Worm (Caenorhabditis elegans) whole organism, L4/young adult: ENCODE measurements around the gene ZC404.15.

Experiments
- W03F9.2 ChIP-seq: fragments of 150-350 bp; optimal IDR thresholded peaks from 2 replicates; lab custom pipeline; 2014; ENCODE audit warnings: missing biosample characterization, missing genetic modification characterization
- dao-5 ChIP-seq: sonication (generic microtip); optimal IDR thresholded peaks from 2 replicates; lab custom pipeline; 2016; ENCODE audit warnings: missing genotype, missing genetic modification characterization, moderate library complexity, missing compliant biosample characterization
- him-1 ChIP-seq: sonication (generic microtip); optimal IDR thresholded peaks from 2 replicates; lab custom pipeline; 2016; ENCODE audit warnings: missing genotype, missing genetic modification reagents, missing genetic modification characterization, missing compliant biosample characterization

DNA sequence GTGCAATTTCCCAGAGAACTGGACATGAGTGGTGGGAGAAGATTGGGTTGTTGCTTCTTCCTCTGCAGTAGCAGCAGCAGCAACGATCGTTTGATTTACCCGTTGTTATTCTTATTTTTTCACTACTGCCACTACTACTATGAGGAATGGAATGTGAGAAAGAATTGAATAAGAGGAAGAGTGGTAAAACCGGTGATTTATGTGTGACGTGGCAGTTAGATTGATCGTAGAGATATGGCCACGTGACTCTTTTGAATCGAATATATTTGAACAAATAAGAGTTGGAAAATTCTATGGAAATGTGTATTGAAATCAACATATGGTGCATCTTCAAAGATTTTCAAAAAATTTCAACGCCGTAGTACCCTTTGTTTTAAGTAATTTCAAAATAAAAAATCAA is 16.0 kb downstream of the ZC404.15 start:
- TF ChIP-seq him-1 (tag; lab: Kevin White, UChicago) (no peak), W03F9.2 (tag; lab: Kevin White, UChicago) (no peak), dao-5 (tag; lab: Kevin White, UChicago) (no peak)
